Worm (Caenorhabditis elegans): ENCODE measurements around the gene kcc-1.
A peak's percentile ranks its signal among the peaks of the same experiment; 100 is the strongest.

Gene kcc-1

DNA sequence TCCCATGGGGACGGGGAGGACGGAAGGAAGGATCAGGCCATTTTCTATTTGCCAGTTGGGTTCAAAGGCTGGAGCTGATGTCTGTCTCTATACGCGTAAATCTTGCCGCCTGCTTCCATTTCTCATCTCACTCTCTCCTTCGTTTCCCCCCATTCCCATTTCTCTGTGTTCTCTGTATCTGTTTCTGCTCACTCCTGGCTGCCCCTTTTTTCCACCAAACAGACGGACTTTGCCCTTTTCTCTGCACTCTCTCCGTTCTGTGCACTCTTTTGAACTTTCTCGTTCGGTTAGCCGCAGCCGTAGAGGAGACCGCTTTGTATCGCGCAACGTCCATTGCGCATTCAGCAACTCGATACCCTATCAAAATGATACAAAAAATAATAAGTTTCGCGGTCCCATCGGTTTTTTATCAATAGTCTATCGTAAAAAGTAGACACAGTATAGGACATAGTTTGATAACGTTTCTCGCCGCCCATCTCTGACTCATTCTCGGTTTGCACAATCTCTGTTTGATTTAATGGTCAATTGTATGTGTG, 29.4 kb downstream of the kcc-1 start (continued):
- TF ChIP-seq nhr-111 (GFP tag; optimal IDR thresholded peaks at IDR 0.05) (no peak), Y5F2A.4 (GFP tag; optimal IDR thresholded peaks at IDR 0.05) (no peak), pha-4 (GFP tag; IDR thresholded peaks at IDR 0.05) (no peak), pha-4 (tag; optimal IDR thresholded peaks at IDR 0.05) (no peak), F10B5.3 (tag; optimal IDR thresholded peaks at IDR 0.05) (no peak), ama-1 (optimal IDR thresholded peaks at IDR 0.05) (no peak), jun-1 (tag; optimal IDR thresholded peaks at IDR 0.05) (no peak), nhr-10 (tag; optimal IDR thresholded peaks at IDR 0.05) (no peak), egl-27 (tag; optimal IDR thresholded peaks at IDR 0.05) (no peak), lin-39 (tag; optimal IDR thresholded peaks at IDR 0.05) (no peak), skn-1 (tag; optimal IDR thresholded peaks at IDR 0.05) (no peak), ceh-20 (GFP tag; IDR thresholded peaks at IDR 0.05) (no peak), unc-62 (GFP tag; optimal IDR thresholded peaks at IDR 0.05 in 1 of 2) (peak in 1 of 2 experiments; percentile 63), unc-62 (tag; optimal IDR thresholded peaks at IDR 0.05) (no peak), Y75B8A.6 (GFP tag; IDR thresholded peaks at IDR 0.05) (no peak), fos-1 (tag; optimal IDR thresholded peaks at IDR 0.05) (no peak), sdz-12 (GFP tag; optimal IDR thresholded peaks at IDR 0.05) (no peak), mdl-1 (tag; optimal IDR thresholded peaks at IDR 0.05) (peak in 1 of 2 experiments; percentile 19), lin-13 (GFP tag; optimal IDR thresholded peaks at IDR 0.05) (no peak), daf-8 (GFP tag; IDR thresholded peaks at IDR 0.05) (no peak), T20F7.1 (GFP tag; optimal IDR thresholded peaks at IDR 0.05) (no peak), pqm-1 (tag; optimal IDR thresholded peaks at IDR 0.05) (peak; percentile 96), ztf-11 (tag; optimal IDR thresholded peaks at IDR 0.05) (no peak), nhr-6 (tag; optimal IDR thresholded peaks at IDR 0.05) (no peak), F44E2.7 (GFP tag; IDR thresholded peaks at IDR 0.05) (no peak), F37D6.2 (tag; optimal IDR thresholded peaks at IDR 0.05) (peak; percentile 4), tra-1 (GFP tag; IDR thresholded peaks at IDR 0.05) (no peak), saeg-2 (GFP tag; IDR thresholded peaks at IDR 0.05) (no peak), vab-7 (GFP tag; IDR thresholded peaks at IDR 0.05) (no peak), ceh-28 (tag; optimal IDR thresholded peaks at IDR 0.05) (no peak), nhr-41 (GFP tag; IDR thresholded peaks at IDR 0.05) (no peak), madf-9 (GFP tag; conservative IDR thresholded peaks at IDR 0.05) (0 out of 2 replicates have a peak, but pooled peaks have one; percentile 22), ctbp-1 (GFP tag; IDR thresholded peaks at IDR 0.05) (no peak), daf-16 (GFP tag; optimal IDR thresholded peaks at IDR 0.05) (peak in 1 of 2 experiments; percentile 43), daf-16 (tag; optimal IDR thresholded peaks at IDR 0.05) (peak; percentile 18), egl-43 (GFP tag; IDR thresholded peaks at IDR 0.05) (peak; percentile 75), lin-15B (tag; optimal IDR thresholded peaks at IDR 0.05) (no peak), daf-12 (tag; optimal IDR thresholded peaks at IDR 0.05) (no peak), nhr-237 (tag; optimal IDR thresholded peaks at IDR 0.05) (no peak), dmd-8 (GFP tag; IDR thresholded peaks at IDR 0.05) (no peak), unc-130 (GFP tag; optimal IDR thresholded peaks at IDR 0.05) (no peak), arid-1 (GFP tag; conservative IDR thresholded peaks at IDR 0.05) (no peak)

DNA sequence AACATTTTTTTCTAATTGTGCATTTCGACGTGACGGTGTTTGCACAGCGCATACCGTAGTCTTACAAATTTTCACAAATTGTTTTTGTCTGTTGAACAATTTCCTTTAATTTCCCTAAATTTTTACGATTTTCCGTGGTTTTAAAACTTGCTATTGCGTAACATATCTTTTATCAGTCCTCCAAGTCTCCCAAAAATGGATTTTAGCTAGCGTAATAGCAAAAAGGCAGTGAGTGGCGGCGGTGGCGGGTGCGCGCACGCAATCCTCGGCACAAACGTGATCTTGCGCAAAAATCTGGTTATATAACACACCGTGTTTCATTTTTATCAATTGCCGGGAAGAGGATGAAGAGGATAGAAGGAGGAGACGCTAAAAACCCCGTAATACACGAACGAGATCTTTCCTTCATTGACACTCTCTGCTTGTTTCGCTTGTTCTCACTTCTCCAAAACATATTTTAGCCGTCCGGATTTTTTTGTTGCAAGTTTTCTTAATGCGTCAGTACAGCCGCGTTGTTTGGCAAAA, 30.2 kb downstream of the kcc-1 start:
- TF ChIP-seq snpc-1.2 (GFP tag; IDR thresholded peaks at IDR 0.05) (no peak), zag-1 (tag; optimal IDR thresholded peaks at IDR 0.05) (no peak), unc-62 (GFP tag; optimal IDR thresholded peaks at IDR 0.05 in 1 of 2) (peak in 1 of 2 experiments; percentile 17), unc-62 (tag; optimal IDR thresholded peaks at IDR 0.05) (no peak), zfp-2 (tag; optimal IDR thresholded peaks at IDR 0.05) (no peak), lin-13 (GFP tag; optimal IDR thresholded peaks at IDR 0.05) (no peak), daf-16 (GFP tag; optimal IDR thresholded peaks at IDR 0.05) (no peak), daf-16 (tag; optimal IDR thresholded peaks at IDR 0.05) (no peak), madf-9 (GFP tag; conservative IDR thresholded peaks at IDR 0.05) (no peak), lin-29 (GFP tag; IDR thresholded peaks at IDR 0.05) (no peak), aly-2 (tag; optimal IDR thresholded peaks at IDR 0.05) (no peak), daf-12 (tag; optimal IDR thresholded peaks at IDR 0.05) (no peak), nhr-10 (tag; optimal IDR thresholded peaks at IDR 0.05) (no peak), hlh-30 (tag; optimal IDR thresholded peaks at IDR 0.05; ENCODE audit: insufficient read depth) (no peak), duxl-1 (tag; optimal IDR thresholded peaks at IDR 0.05; ENCODE audit: poor library complexity) (no peak), attf-4 (tag; optimal IDR thresholded peaks at IDR 0.05) (no peak), nhr-48 (tag; optimal IDR thresholded peaks at IDR 0.05) (peak; percentile 31), hlh-11 (tag; optimal IDR thresholded peaks at IDR 0.05) (peak; percentile 20), fkh-10 (GFP tag; optimal IDR thresholded peaks at IDR 0.05) (no peak)

Measured in whole organism, L4 larva.